Worm (Caenorhabditis elegans): Measurements from ENCODE around the gene ZK1128.7.

- TF ChIP-seq dve-1 (tag; optimal IDR thresholded peaks at IDR 0.05; ENCODE audit: insufficient read depth) (no peak), ceh-82 (tag; optimal IDR thresholded peaks at IDR 0.05) (no peak), pqm-1 (tag; optimal IDR thresholded peaks at IDR 0.05) (no peak), unc-62 (GFP tag; optimal IDR thresholded peaks at IDR 0.05 in 1 of 2) (no peak), unc-62 (tag; optimal IDR thresholded peaks at IDR 0.05) (no peak), nhr-28 (tag; optimal IDR thresholded peaks at IDR 0.05) (no peak), lin-39 (tag; optimal IDR thresholded peaks at IDR 0.05) (no peak), R02D3.7 (tag; optimal IDR thresholded peaks at IDR 0.05) (no peak), aha-1 (tag) (no peak), jun-1 (tag; optimal IDR thresholded peaks at IDR 0.05) (no peak), lsy-2 (tag; optimal IDR thresholded peaks at IDR 0.05) (no peak), nhr-11 (tag; optimal IDR thresholded peaks at IDR 0.05) (no peak)
Measured at ce11 chrIII:10108995-10109394, 27.8 kb upstream of the ZK1128.7 start, which contains the start of gene T16H12.9.
